Worm (Caenorhabditis elegans) whole organism, L4 larva: ENCODE results near the gene F45E4.6.

ENCODE experiments used
- fkh-10 ChIP-seq: fragments of 150-350 bp; optimal IDR thresholded peaks from 2 replicates; lab custom pipeline; 2014; ENCODE audit warnings: missing biosample characterization, missing genetic modification reagents, missing genetic modification characterization
- lsy-2 ChIP-seq, 2 experiments: fragments of 150-350 bp in 1 of 2; sonication (generic microtip) in 1 of 2; optimal IDR thresholded peaks; 2 replicates each; lab custom pipeline; 2014 to 2017; ENCODE audit warnings: missing biosample characterization in 2 of 2, missing genetic modification characterization in 2 of 2
- pha-4 ChIP-seq, 2 experiments: fragments of 150-350 bp in 1 of 2; fragments of 200-800 bp in 1 of 2; sonication (Bioruptor generic) in 1 of 2; IDR thresholded peaks in 1 of 2; optimal IDR thresholded peaks in 1 of 2; 2 replicates each; pipeline versions ENCODE4 v1.3.6 to Lab custom; 2014 to 2022; ENCODE audit warnings: missing genetic modification characterization in 2 of 2, missing genetic modification reagents in 2 of 2, missing biosample characterization in 1 of 2, missing compliant biosample characterization in 1 of 2

ce11 chrIV:7623078-7623477 lies 9.3 kb downstream of the F45E4.6 start:
- TF ChIP-seq fkh-10 (GFP tag; lab: Kevin White, UChicago): no peak
- no peak for TF ChIP-seq pha-4 (GFP tag; IDR thresholded peaks at IDR 0.05; lab: Robert Waterston, UW)
- TF ChIP-seq pha-4 (tag; optimal IDR thresholded peaks at IDR 0.05; lab: Kevin White, UChicago): no peak
- no peak for TF ChIP-seq lsy-2 (tag; optimal IDR thresholded peaks at IDR 0.05; lab: Kevin White, UChicago)
